Worm (Caenorhabditis elegans) whole organism, L4/young adult: ENCODE results near the gene nhr-72.

ENCODE experiments used
- W03F9.2 ChIP-seq: fragments of 150-350 bp; optimal IDR thresholded peaks from 2 replicates; lab custom pipeline; 2014; ENCODE audit warnings: missing biosample characterization, missing genetic modification characterization
- dao-5 ChIP-seq: sonication (generic microtip); optimal IDR thresholded peaks from 2 replicates; lab custom pipeline; 2016; ENCODE audit warnings: missing genotype, missing genetic modification characterization, moderate library complexity, missing compliant biosample characterization

DNA sequence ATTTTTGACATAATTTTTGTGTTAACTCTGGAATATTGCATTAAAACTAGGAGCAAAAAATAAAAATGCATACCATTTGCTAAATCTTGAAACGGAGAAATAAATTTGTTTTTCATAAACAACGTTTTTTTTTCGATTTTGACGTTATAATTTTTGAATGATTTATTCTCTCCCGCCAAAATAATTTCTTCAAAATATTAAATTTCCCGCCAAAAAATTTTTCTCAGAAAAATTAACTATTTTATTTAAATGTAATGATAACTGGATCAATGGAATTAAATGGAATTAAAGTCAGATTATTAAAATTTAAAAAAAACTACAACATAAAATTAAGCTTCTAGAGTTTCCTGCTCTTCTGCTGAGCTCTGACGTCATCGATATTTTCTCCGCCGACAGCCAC, 26.6 kb upstream of the nhr-72 start, which contains the start of gene nep-3:
- no peak for TF ChIP-seq dao-5
- no peak for TF ChIP-seq W03F9.2 (tag; lab: Kevin White, UChicago)
